Fruit fly (Drosophila melanogaster): Measurements from ENCODE around the gene CG15599.

- TF ChIP-seq E2f2 (GFP tag; IDR thresholded peaks at IDR 0.05): no peak
- TF ChIP-seq CG31441 (GFP tag; IDR thresholded peaks at IDR 0.05): no peak
- TF ChIP-seq CG3726 (GFP tag; IDR thresholded peaks at IDR 0.05): no peak
- no peak for TF ChIP-seq fd102C (GFP tag; optimal IDR thresholded peaks at IDR 0.05)
- TF ChIP-seq Trl (optimal IDR thresholded peaks at IDR 0.05): no peak
- no peak for TF ChIP-seq Trl (GFP tag; optimal IDR thresholded peaks at IDR 0.05)
- no peak for TF ChIP-seq klu (GFP tag; IDR thresholded peaks at IDR 0.05)
- TF ChIP-seq PHDP (tag; optimal IDR thresholded peaks at IDR 0.05): no peak
- TF ChIP-seq vvl (GFP tag; IDR thresholded peaks at IDR 0.05): no peak
- TF ChIP-seq tin (GFP tag; optimal IDR thresholded peaks at IDR 0.05): no peak
- no peak for TF ChIP-seq h (optimal IDR thresholded peaks at IDR 0.05)
Observed at dm6 chrX:15709984-15710750, 21.5 kb upstream of the CG15599 start, which contains the start of the genes CG9281 and CG15601.

Measured in whole organism, embryonic.